Fruit fly (Drosophila melanogaster) whole organism, wandering third instar larva: Measurements from ENCODE around the gene hth.
A peak's percentile ranks its signal among the peaks of the same experiment; 100 is the strongest.

Experiments used
- Abd-B ChIP-seq: fragments of >200 bp; optimal IDR thresholded peaks from 2 replicates; lab custom pipeline; 2017; ENCODE audit warnings: missing biosample characterization, missing genetic modification characterization
- CG32264 ChIP-seq: fragments of 200-800 bp; sonication (Bioruptor generic); optimal IDR thresholded peaks from 2 replicates; lab custom pipeline; 2016; ENCODE audit warnings: missing biosample characterization, missing genetic modification characterization
- CG9705 ChIP-seq: fragments of 200-800 bp; sonication (Bioruptor generic); optimal IDR thresholded peaks from 2 replicates; lab custom pipeline; 2018; ENCODE audit warnings: missing biosample characterization, mild to moderate bottlenecking, missing genetic modification characterization
- CrebA ChIP-seq: fragments of 200-800 bp; sonication (Bioruptor generic); optimal IDR thresholded peaks from 2 replicates; lab custom pipeline; 2016; ENCODE audit warnings: missing biosample characterization, mild to moderate bottlenecking, missing genetic modification characterization, borderline replicate concordance
- GATAd ChIP-seq: sonication (Bioruptor generic); optimal IDR thresholded peaks from 2 replicates; lab custom pipeline; 2016; ENCODE audit warnings: missing biosample characterization, missing genetic modification characterization
- HLH106 ChIP-seq: fragments of 200-800 bp; optimal IDR thresholded peaks from 3 replicates; lab custom pipeline; 2019; ENCODE audit warnings: missing biosample characterization, mild to moderate bottlenecking, missing genetic modification characterization, moderate library complexity
- Hnf4 ChIP-seq: fragments of 200-800 bp; sonication (Bioruptor generic); optimal IDR thresholded peaks from 2 replicates; lab custom pipeline; 2016; ENCODE audit warnings: missing biosample characterization, mild to moderate bottlenecking, missing genetic modification characterization
- Hr83 ChIP-seq: fragments of 200-300 bp; sonication (Bioruptor generic); optimal IDR thresholded peaks from 2 replicates; lab custom pipeline; 2016; ENCODE audit warnings: missing biosample characterization, mild to moderate bottlenecking, missing genetic modification characterization, moderate library complexity; ENCODE audit not compliant: poor library complexity, severe bottlenecking
- Jra ChIP-seq: sonication (Bioruptor generic); optimal IDR thresholded peaks from 2 replicates; lab custom pipeline; 2016; ENCODE audit warnings: missing biosample characterization, missing genetic modification characterization
- Mio ChIP-seq: sonication (Bioruptor generic); optimal IDR thresholded peaks from 2 replicates; lab custom pipeline; 2016; ENCODE audit warnings: missing biosample characterization, missing genetic modification characterization
- Myc ChIP-seq: fragments of >200 bp; optimal IDR thresholded peaks from 2 replicates; lab custom pipeline; 2017
- N ChIP-seq: fragments of >200 bp; optimal IDR thresholded peaks from 2 replicates; lab custom pipeline; 2018; ENCODE audit warnings: missing biosample characterization, missing external identifiers, missing genetic modification characterization
- OdsH ChIP-seq: fragments of 200-800 bp; sonication (Bioruptor generic); optimal IDR thresholded peaks from 2 replicates; lab custom pipeline; 2016; ENCODE audit warnings: missing biosample characterization, mild to moderate bottlenecking, missing genetic modification characterization
- Rel ChIP-seq, 2 experiments: fragments of 200-800 bp; sonication (Bioruptor generic) in 1 of 2; optimal IDR thresholded peaks; 2 replicates in 1 of 2; 3 replicates in 1 of 2; lab custom pipeline; 2016 to 2019; ENCODE audit warnings: mild to moderate bottlenecking in 2 of 2, missing biosample characterization in 2 of 2, missing genetic modification characterization in 2 of 2, moderate library complexity in 1 of 2
- Sp1 ChIP-seq: fragments of 200-800 bp; sonication (Bioruptor generic); optimal IDR thresholded peaks from 3 replicates; lab custom pipeline; 2019; ENCODE audit warnings: missing biosample characterization, mild to moderate bottlenecking, missing genetic modification characterization, moderate library complexity
- Vsx2 ChIP-seq: fragments of 200-300, 225-300 bp; sonication (Bioruptor generic); optimal IDR thresholded peaks from 2 replicates; lab custom pipeline; 2018; ENCODE audit warnings: missing biosample characterization, missing genetic modification characterization; ENCODE audit not compliant: partially characterized antibody
- br ChIP-seq: fragments of 200-800 bp; sonication (Bioruptor generic); optimal IDR thresholded peaks from 2 replicates; lab custom pipeline; 2016; ENCODE audit warnings: missing biosample characterization, missing genetic modification characterization
- dl ChIP-seq, 2 experiments: fragments of 175-275, 200-275 bp in 1 of 2; fragments of 200-275 bp in 1 of 2; sonication (Bioruptor generic); optimal IDR thresholded peaks; lab custom pipeline; 2018; ENCODE audit warnings: mild to moderate bottlenecking in 2 of 2, missing biosample characterization in 2 of 2, missing genetic modification characterization in 2 of 2, moderate library complexity in 2 of 2; ENCODE audit not compliant: partially characterized antibody in 2 of 2, insufficient read depth in 1 of 2
- dmrt93B ChIP-seq: fragments of 200-800 bp; sonication (Bioruptor generic); optimal IDR thresholded peaks from 2 replicates; lab custom pipeline; 2018; ENCODE audit warnings: missing biosample characterization, mild to moderate bottlenecking, missing genetic modification characterization
- fru ChIP-seq: fragments of 200-800 bp; sonication (Bioruptor generic); optimal IDR thresholded peaks from 3 replicates; lab custom pipeline; 2016; ENCODE audit warnings: missing biosample characterization, mild to moderate bottlenecking, missing genetic modification characterization
- h ChIP-seq: fragments of 200-800 bp; sonication (Bioruptor generic); optimal IDR thresholded peaks from 3 replicates; lab custom pipeline; 2016; ENCODE audit warnings: missing biosample characterization, mild to moderate bottlenecking, missing genetic modification characterization
- jim ChIP-seq: fragments of 175-275, 200-325 bp; sonication (Bioruptor generic); optimal IDR thresholded peaks from 2 replicates; lab custom pipeline; 2016; ENCODE audit warnings: missing biosample characterization, mild to moderate bottlenecking, missing genetic modification characterization
- pan ChIP-seq: fragments of >200 bp; optimal IDR thresholded peaks from 2 replicates; lab custom pipeline; 2017
- psq ChIP-seq: fragments of 200-800 bp; sonication (Bioruptor generic); optimal IDR thresholded peaks from 3 replicates; lab custom pipeline; 2017; ENCODE audit warnings: missing biosample characterization, mild to moderate bottlenecking, missing genetic modification characterization, moderate library complexity
- sage ChIP-seq: fragments of 200-800 bp; sonication (Bioruptor generic); optimal IDR thresholded peaks from 2 replicates; lab custom pipeline; 2016; ENCODE audit warnings: missing biosample characterization, mild to moderate bottlenecking, missing genetic modification characterization
- woc ChIP-seq: sonication (Bioruptor generic); optimal IDR thresholded peaks from 2 replicates; lab custom pipeline; 2016; ENCODE audit warnings: missing biosample characterization, mild to moderate bottlenecking, missing genetic modification characterization

The hth gene

DNA sequence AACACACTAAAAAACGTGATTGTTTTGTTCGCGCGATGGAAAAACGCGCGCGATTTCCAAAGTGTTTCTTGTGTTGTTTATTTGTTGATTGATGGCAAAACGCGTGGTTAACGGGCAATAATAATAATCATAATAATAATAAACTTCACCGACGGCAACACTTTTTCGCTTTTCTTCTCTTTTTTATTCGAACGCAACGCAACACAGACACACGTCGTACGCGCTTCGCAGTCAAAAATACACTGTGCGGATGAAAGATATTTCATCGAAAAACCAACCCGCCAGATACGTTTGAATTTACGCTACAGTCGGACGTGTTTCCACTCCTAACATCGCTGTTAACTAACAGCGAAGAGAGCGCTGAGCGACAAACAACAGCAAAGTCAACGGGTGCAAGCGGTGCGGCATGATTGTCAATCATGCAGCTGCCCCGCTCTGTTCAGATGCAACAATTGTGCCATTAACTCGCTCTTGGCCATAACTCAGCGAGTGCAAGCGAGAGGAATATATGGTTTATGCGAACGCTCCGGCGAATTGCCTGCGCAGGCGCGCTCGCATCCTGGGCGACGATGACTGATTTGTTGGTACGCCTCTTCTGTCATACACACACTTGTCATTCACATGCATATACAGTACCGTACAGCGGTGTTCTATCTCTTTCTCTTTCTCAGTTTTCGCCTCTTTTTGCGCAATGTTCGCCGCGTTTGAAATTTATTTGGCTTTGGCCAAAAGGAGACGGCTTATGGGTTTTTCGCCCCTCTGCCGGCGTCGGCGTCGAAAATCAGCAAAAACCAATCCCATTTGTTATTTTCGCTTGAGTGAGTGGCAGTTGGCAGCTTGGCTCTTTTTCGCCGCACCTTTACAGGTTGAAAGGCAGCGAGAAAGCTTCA, 25.1 kb downstream of the hth start (continued):
- TF ChIP-seq Hr83 (no peak), jim (GFP tag; lab: Kevin White, UChicago) (no peak), h (GFP tag; lab: Kevin White, UChicago) (peak; percentile 63), CrebA (no peak), psq (GFP tag; lab: Kevin White, UChicago) (peak; percentile 6), Rel (GFP tag; optimal IDR thresholded peaks at IDR 0.05; lab: Kevin White, UChicago) (no peak), Rel (tag; optimal IDR thresholded peaks at IDR 0.05; lab: Kevin White, UChicago) (peak; percentile 13), fru (GFP tag; lab: Kevin White, UChicago) (no peak), pan (no peak), woc (GFP tag; lab: Kevin White, UChicago) (no peak), Abd-B (GFP tag; lab: Kevin White, UChicago) (no peak), dmrt93B (no peak), dl (GFP tag; optimal IDR thresholded peaks at IDR 0.05; lab: Kevin White, UChicago; ENCODE audit: insufficient read depth in 1 of 2, partially characterized antibody in 2 of 2) (peak in 1 of 2 experiments; percentile 55)
- TF ChIP-seq, all 38 proteins: peak for 12

DNA sequence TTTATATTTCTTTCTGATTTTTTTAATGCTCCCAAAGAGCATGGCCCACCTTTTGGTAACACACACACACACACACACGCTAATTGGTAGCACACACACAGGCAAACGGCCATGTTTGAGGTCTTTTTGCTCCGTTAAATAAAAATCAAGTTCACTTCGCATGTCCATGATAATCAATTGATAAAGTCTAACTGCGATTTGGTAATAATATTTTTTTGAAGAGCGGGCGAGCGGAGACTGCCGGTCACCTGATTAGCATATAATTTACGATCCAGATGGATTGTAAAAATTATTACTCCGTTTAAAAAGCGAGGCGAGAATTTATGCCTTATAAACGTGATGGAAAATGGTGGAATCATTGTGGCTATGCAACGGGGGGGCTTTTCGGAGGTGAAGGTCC, 27.5 kb downstream of the hth start:
- TF ChIP-seq br (GFP tag; lab: Kevin White, UChicago) (no peak), jim (GFP tag; lab: Kevin White, UChicago) (no peak), dl (GFP tag; optimal IDR thresholded peaks at IDR 0.05; lab: Kevin White, UChicago; ENCODE audit: insufficient read depth in 1 of 2, partially characterized antibody in 2 of 2) (no peak), Hnf4 (GFP tag; lab: Kevin White, UChicago) (no peak), sage (GFP tag; lab: Kevin White, UChicago) (no peak)

DNA sequence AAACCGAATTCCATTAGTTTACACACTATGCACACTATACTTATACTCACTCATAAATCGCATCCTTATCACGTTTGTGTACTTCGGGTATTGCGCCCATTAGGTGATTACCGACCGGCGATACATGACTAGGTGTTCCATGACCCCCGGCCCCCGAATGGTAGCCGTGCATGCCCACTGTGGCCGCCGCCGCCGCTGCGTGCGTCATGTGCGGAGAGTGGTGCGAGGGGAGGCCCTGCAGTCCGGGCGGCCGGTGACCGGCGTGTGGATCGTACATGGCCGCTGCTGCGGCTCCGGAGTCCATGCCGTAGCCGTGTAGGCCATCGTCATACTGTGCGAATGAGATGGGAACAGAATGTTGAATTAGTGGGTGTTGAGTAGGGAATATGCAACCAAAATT, 34.3 kb downstream of the hth start:
- TF ChIP-seq Hnf4 (GFP tag; lab: Kevin White, UChicago): no peak
- TF ChIP-seq Rel (GFP tag; optimal IDR thresholded peaks at IDR 0.05; lab: Kevin White, UChicago): no peak
- no peak for TF ChIP-seq Rel (tag; optimal IDR thresholded peaks at IDR 0.05; lab: Kevin White, UChicago)
- TF ChIP-seq Vsx2: no peak
- no peak for TF ChIP-seq CG32264 (GFP tag; lab: Kevin White, UChicago)

DNA sequence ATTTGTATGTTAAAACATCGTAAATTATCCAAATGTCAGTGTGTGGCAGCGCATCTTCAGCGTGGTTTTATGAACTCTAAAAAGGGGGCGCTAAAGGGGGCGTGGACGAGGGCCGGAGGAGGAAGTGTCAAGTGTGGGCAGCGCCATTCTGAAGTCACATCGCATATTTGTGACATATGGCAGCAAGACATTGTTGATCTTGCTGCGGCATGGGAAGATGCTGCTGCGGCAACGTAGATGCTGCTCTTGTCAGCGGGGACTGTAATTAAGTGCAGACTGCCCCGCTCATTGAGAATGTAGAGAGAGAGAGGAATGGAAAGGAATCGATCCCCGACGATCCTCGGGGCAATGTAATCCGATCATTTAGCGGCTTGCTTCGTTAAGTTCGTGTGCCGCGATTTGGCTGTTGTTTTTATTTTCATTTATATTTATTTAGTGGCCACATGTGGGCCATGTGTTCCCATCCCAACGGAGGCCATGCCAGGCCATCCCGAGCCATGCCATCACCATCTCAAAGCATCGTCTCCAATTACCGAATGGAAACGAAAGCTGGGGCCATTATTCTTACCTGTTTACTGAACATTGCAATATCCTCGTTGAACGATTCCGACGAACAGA, 37.0 kb downstream of the hth start:
- no peak for TF ChIP-seq OdsH (GFP tag; lab: Kevin White, UChicago)
- TF ChIP-seq HLH106: no peak
- no peak for TF ChIP-seq br (GFP tag; lab: Kevin White, UChicago)
- no peak for TF ChIP-seq CrebA
- TF ChIP-seq CG9705: no peak
- no peak for TF ChIP-seq h (GFP tag; lab: Kevin White, UChicago)
- no peak for TF ChIP-seq woc (GFP tag; lab: Kevin White, UChicago)
- no peak for TF ChIP-seq GATAd (GFP tag; lab: Kevin White, UChicago)
- no peak for TF ChIP-seq Mio (GFP tag; lab: Kevin White, UChicago)
- no peak for TF ChIP-seq Myc
- no peak for TF ChIP-seq Abd-B (GFP tag; lab: Kevin White, UChicago)
- TF ChIP-seq Jra (GFP tag; lab: Kevin White, UChicago): no peak
- TF ChIP-seq Hnf4 (GFP tag; lab: Kevin White, UChicago): no peak
- TF ChIP-seq, all 38 proteins: peak for 0

DNA sequence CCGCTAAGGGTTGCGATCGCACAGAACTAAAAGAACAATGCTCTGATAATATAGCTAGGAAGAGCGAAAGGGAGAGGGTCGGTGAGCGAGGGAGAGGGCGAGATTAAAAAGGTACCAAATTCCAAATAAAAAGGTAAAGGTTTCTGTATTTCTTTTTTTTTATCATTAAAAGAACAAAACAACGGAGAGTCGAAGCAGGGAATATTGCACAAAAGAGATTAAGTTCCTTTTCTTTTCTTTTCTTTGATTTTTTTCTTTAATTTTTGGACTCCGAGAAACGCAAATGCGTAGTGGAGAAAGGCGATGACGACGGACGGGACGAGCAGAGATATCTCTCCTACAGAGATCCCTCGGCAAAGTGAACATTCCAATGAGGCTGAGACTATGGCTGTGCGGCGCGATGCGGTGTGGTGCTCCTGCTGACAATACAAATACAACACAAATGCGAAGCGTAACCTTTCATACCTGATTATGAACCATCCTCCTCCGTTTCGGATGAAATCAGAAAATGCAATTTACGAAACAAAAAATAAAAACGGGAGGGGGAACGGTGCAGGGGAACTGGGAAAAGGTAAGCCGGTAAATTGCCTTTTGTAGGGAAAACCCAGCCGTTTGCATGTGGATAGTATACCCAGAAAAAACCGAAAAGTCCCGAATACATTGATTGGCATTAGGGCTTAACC, 39.6 kb downstream of the hth start:
- TF ChIP-seq CrebA: peak; percentile 49
- TF ChIP-seq Rel (GFP tag; optimal IDR thresholded peaks at IDR 0.05; lab: Kevin White, UChicago): no peak
- peak; percentile 18 for TF ChIP-seq Rel (tag; optimal IDR thresholded peaks at IDR 0.05; lab: Kevin White, UChicago)
- TF ChIP-seq OdsH (GFP tag; lab: Kevin White, UChicago): no peak
- TF ChIP-seq N: no peak
- TF ChIP-seq Sp1 (GFP tag; lab: Kevin White, UChicago): peak; percentile 8
- no peak for TF ChIP-seq Abd-B (GFP tag; lab: Kevin White, UChicago)
